Worm (Caenorhabditis elegans) whole organism, young adult: ENCODE data around the gene tag-280.

Experiments
- B0035.1 ChIP-seq: sonication (generic microtip); optimal IDR thresholded peaks from 2 replicates; lab custom pipeline; 2016; ENCODE audit warnings: missing genetic modification characterization, mild to moderate bottlenecking, missing compliant biosample characterization, missing genotype, missing genetic modification reagents
- C17E4.6 ChIP-seq: fragments of 200-800 bp; sonication (Bioruptor generic); IDR thresholded peaks from 2 replicates; pipeline ENCODE4 v1.3.6; 2022; ENCODE audit warnings: missing genetic modification reagents, missing genetic modification characterization, missing compliant biosample characterization
- F22D6.2 ChIP-seq: sonication (generic microtip); optimal IDR thresholded peaks from 2 replicates; lab custom pipeline; 2016; ENCODE audit warnings: mild to moderate bottlenecking, missing genetic modification characterization, missing compliant biosample characterization
- F33H1.4 ChIP-seq: fragments of 200-800 bp; sonication (Bioruptor generic); IDR thresholded peaks from 2 replicates; pipeline ENCODE4 v1.3.6; 2022; ENCODE audit warnings: missing genetic modification reagents, missing genetic modification characterization, missing compliant biosample characterization
- F37B4.10 ChIP-seq: fragments of 200-800 bp; sonication (Bioruptor generic); IDR thresholded peaks from 2 replicates; pipeline ENCODE4 v1.3.6; 2022; ENCODE audit warnings: missing genetic modification characterization, missing compliant biosample characterization
- F52B5.7 ChIP-seq: sonication (generic microtip); optimal IDR thresholded peaks from 2 replicates; lab custom pipeline; 2016; ENCODE audit warnings: mild to moderate bottlenecking, missing genetic modification characterization, missing compliant biosample characterization
- K11D2.4 ChIP-seq: fragments of 200-800 bp; sonication (Bioruptor generic); IDR thresholded peaks from 2 replicates; pipeline ENCODE4 v1.3.6; 2022; ENCODE audit warnings: missing genetic modification reagents, missing genetic modification characterization, missing compliant biosample characterization
- Y67H2A.10 ChIP-seq: fragments of 200-800 bp; sonication (Bioruptor generic); conservative IDR thresholded peaks from 2 replicates; pipeline ENCODE4 v1.3.6; 2022; ENCODE audit warnings: missing genetic modification reagents, missing genetic modification characterization, missing compliant biosample characterization
- Y79H2A.3 ChIP-seq: fragments of 200-800 bp; sonication (Bioruptor generic); conservative IDR thresholded peaks from 2 replicates; pipeline ENCODE4 v1.3.6; 2022; ENCODE audit warnings: missing genetic modification reagents, missing genetic modification characterization, missing compliant biosample characterization
- aptf-2 ChIP-seq: fragments of 200-800 bp; sonication (Bioruptor generic); conservative IDR thresholded peaks from 2 replicates; pipeline ENCODE4 v1.3.6; 2022; ENCODE audit warnings: missing genetic modification reagents, missing genetic modification characterization, missing compliant biosample characterization
- attf-3 ChIP-seq: fragments of 200-800 bp; sonication (Bioruptor generic); conservative IDR thresholded peaks from 2 replicates; pipeline ENCODE4 v1.3.6; 2022; ENCODE audit warnings: missing genetic modification reagents, missing genetic modification characterization, missing compliant biosample characterization
- attf-5 ChIP-seq: fragments of 200-800 bp; sonication (Bioruptor generic); optimal IDR thresholded peaks from 2 replicates; lab custom pipeline; 2018; ENCODE audit warnings: mild to moderate bottlenecking, missing genetic modification characterization, missing compliant biosample characterization
- attf-6 ChIP-seq: fragments of 200-800 bp; sonication (Bioruptor generic); IDR thresholded peaks from 2 replicates; pipeline ENCODE4 v1.3.6; 2022; ENCODE audit warnings: missing genetic modification reagents, missing genetic modification characterization, missing compliant biosample characterization
- bed-1 ChIP-seq: fragments of 200-800 bp; sonication (Bioruptor generic); IDR thresholded peaks from 2 replicates; pipeline ENCODE4 v1.3.6; 2022; ENCODE audit warnings: missing genetic modification reagents, missing genetic modification characterization, missing compliant biosample characterization
- ccch-3 ChIP-seq: fragments of 200-800 bp; sonication (Bioruptor generic); optimal IDR thresholded peaks from 2 replicates; lab custom pipeline; 2018; ENCODE audit warnings: mild to moderate bottlenecking, missing genetic modification characterization, missing compliant biosample characterization
- cebp-1 ChIP-seq, 2 experiments: fragments of 200-800 bp in 1 of 2; sonication (Bioruptor generic) in 1 of 2; sonication (generic microtip) in 1 of 2; IDR thresholded peaks in 1 of 2; optimal IDR thresholded peaks in 1 of 2; 2 replicates each; pipeline versions ENCODE4 v1.3.6 to Lab custom; 2017 to 2022; ENCODE audit warnings: missing compliant biosample characterization in 2 of 2, missing genetic modification characterization in 2 of 2, mild to moderate bottlenecking in 1 of 2, missing genetic modification reagents in 1 of 2, moderate library complexity in 1 of 2
- chd-7 ChIP-seq: sonication (generic microtip); optimal IDR thresholded peaks from 2 replicates; lab custom pipeline; 2016; ENCODE audit warnings: mild to moderate bottlenecking, missing genetic modification characterization, moderate library complexity, missing compliant biosample characterization
- dox-1 ChIP-seq: fragments of 200-800 bp; sonication (Bioruptor generic); IDR thresholded peaks from 2 replicates; pipeline ENCODE4 v1.3.6; 2022; ENCODE audit warnings: missing genetic modification reagents, missing genetic modification characterization, missing compliant biosample characterization
- hlh-26 ChIP-seq: fragments of 200-800 bp; sonication (Bioruptor generic); conservative IDR thresholded peaks from 2 replicates; pipeline ENCODE4 v1.3.6; 2022; ENCODE audit warnings: missing genetic modification reagents, missing genetic modification characterization, missing compliant biosample characterization
- let-526 ChIP-seq: fragments of 200-800 bp; sonication (Bioruptor generic); IDR thresholded peaks from 2 replicates; pipeline ENCODE4 v1.3.6; 2022; ENCODE audit warnings: missing genetic modification reagents, missing genetic modification characterization, missing compliant biosample characterization
- lin-40 ChIP-seq: sonication (generic microtip); optimal IDR thresholded peaks from 2 replicates; lab custom pipeline; 2016; ENCODE audit warnings: missing genetic modification characterization, mild to moderate bottlenecking, missing compliant biosample characterization, missing genotype, missing genetic modification reagents
- lsl-1 ChIP-seq: fragments of 200-800 bp; sonication (Bioruptor generic); optimal IDR thresholded peaks from 2 replicates; lab custom pipeline; 2018; ENCODE audit warnings: mild to moderate bottlenecking, missing genetic modification characterization, moderate library complexity, missing compliant biosample characterization
- madf-6 ChIP-seq: fragments of 200-800 bp; sonication (Bioruptor generic); IDR thresholded peaks from 2 replicates; pipeline ENCODE4 v1.3.6; 2022; ENCODE audit warnings: missing genetic modification reagents, missing genetic modification characterization, missing compliant biosample characterization
- nhr-179 ChIP-seq: sonication (generic microtip); optimal IDR thresholded peaks from 2 replicates; lab custom pipeline; 2016; ENCODE audit warnings: mild to moderate bottlenecking, missing genetic modification characterization, missing compliant biosample characterization
- nhr-80 ChIP-seq: sonication (generic microtip); optimal IDR thresholded peaks from 2 replicates; lab custom pipeline; 2016; ENCODE audit warnings: missing genetic modification characterization, missing compliant biosample characterization
- rec-8 ChIP-seq, 2 experiments: sonication (generic microtip); optimal IDR thresholded peaks; 2 replicates each; lab custom pipeline; 2016; ENCODE audit warnings: mild to moderate bottlenecking in 2 of 2, missing genetic modification characterization in 2 of 2, missing genetic modification reagents in 2 of 2, missing genotype in 2 of 2, missing biosample characterization in 1 of 2, missing compliant biosample characterization in 1 of 2, moderate library complexity in 1 of 2
- repo-1 ChIP-seq: sonication (generic microtip); optimal IDR thresholded peaks from 2 replicates; lab custom pipeline; 2017; ENCODE audit warnings: mild to moderate bottlenecking, missing genetic modification characterization, missing compliant biosample characterization
- rpc-1 ChIP-seq, 2 experiments: fragments of 150-350 bp in 1 of 2; sonication (generic microtip) in 1 of 2; optimal IDR thresholded peaks; 2 replicates each; lab custom pipeline; 2014 to 2018; ENCODE audit warnings: missing biosample characterization in 1 of 2, missing genetic modification characterization in 1 of 2, missing genetic modification reagents in 1 of 2, missing genotype in 1 of 2
- snpc-1.1 ChIP-seq: sonication (generic microtip); optimal IDR thresholded peaks from 2 replicates; lab custom pipeline; 2017; ENCODE audit warnings: missing genetic modification characterization, mild to moderate bottlenecking, missing compliant biosample characterization, antibody characterized with exemption, moderate library complexity, missing genotype, missing genetic modification reagents; ENCODE audit not compliant: insufficient read depth
- tlf-1 ChIP-seq: fragments of 200-800 bp; sonication (Bioruptor generic); optimal IDR thresholded peaks from 2 replicates; lab custom pipeline; 2018; ENCODE audit warnings: mild to moderate bottlenecking, missing genetic modification characterization, missing compliant biosample characterization
- unc-62 ChIP-seq: fragments of 150-350 bp; optimal IDR thresholded peaks from 2 replicates; lab custom pipeline; 2014; ENCODE audit warnings: missing biosample characterization, missing genetic modification reagents, missing genetic modification characterization
- xnd-1 ChIP-seq: sonication (generic microtip); optimal IDR thresholded peaks from 2 replicates; lab custom pipeline; 2016; ENCODE audit warnings: missing genotype, missing genetic modification reagents, missing genetic modification characterization, missing compliant biosample characterization
- zim-3 ChIP-seq: sonication (generic microtip); optimal IDR thresholded peaks from 2 replicates; lab custom pipeline; 2017; ENCODE audit warnings: mild to moderate bottlenecking, missing genetic modification characterization, moderate library complexity, missing compliant biosample characterization
- ztf-22 ChIP-seq: fragments of 200-800 bp; sonication (Bioruptor generic); optimal IDR thresholded peaks from 2 replicates; lab custom pipeline; 2018; ENCODE audit warnings: mild to moderate bottlenecking, missing genetic modification characterization, moderate library complexity, missing compliant biosample characterization
- ztf-26 ChIP-seq: sonication (generic microtip); optimal IDR thresholded peaks from 2 replicates; lab custom pipeline; 2017; ENCODE audit warnings: missing genetic modification characterization, missing compliant biosample characterization
- ztf-3 ChIP-seq: fragments of 200-800 bp; sonication (Bioruptor generic); optimal IDR thresholded peaks from 2 replicates; lab custom pipeline; 2018; ENCODE audit warnings: mild to moderate bottlenecking, missing genetic modification characterization, missing compliant biosample characterization

Gene tag-280

ce11 chrII:12460602-12461453 lies at the start of gene tag-280:
Gene tag-280, plus strand, starts transcription at chrII:12460652.
- TF ChIP-seq let-526 (GFP tag; lab: Robert Waterston, UW): no peak
- TF ChIP-seq F33H1.4 (GFP tag; lab: Robert Waterston, UW): peak; percentile 66
- peak; percentile 61; the same call in 1 of the 2 replicates for TF ChIP-seq madf-6
- peak; percentile 36 for TF ChIP-seq xnd-1 (tag; lab: Kevin White, UChicago)
- peak; percentile 75 for TF ChIP-seq lsl-1
- no peak for TF ChIP-seq tlf-1 (GFP tag; lab: Kevin White, UChicago)

- TF ChIP-seq attf-5 (no peak), nhr-179 (tag; lab: Kevin White, UChicago) (no peak), ccch-3 (GFP tag; lab: Kevin White, UChicago) (no peak), ztf-22 (GFP tag; lab: Kevin White, UChicago) (no peak), unc-62 (no peak), cebp-1 (GFP tag; IDR thresholded peaks at IDR 0.05; lab: Robert Waterston, UW) (no peak), cebp-1 (tag; optimal IDR thresholded peaks at IDR 0.05; lab: Kevin White, UChicago) (no peak)
Measured at ce11 chrII:12412417-12412816, 48.0 kb upstream of the tag-280 start, which contains the start of gene Y57A10C.1. Gene Y57A10C.1, minus strand, starts transcription at chrII:12412517.

DNA sequence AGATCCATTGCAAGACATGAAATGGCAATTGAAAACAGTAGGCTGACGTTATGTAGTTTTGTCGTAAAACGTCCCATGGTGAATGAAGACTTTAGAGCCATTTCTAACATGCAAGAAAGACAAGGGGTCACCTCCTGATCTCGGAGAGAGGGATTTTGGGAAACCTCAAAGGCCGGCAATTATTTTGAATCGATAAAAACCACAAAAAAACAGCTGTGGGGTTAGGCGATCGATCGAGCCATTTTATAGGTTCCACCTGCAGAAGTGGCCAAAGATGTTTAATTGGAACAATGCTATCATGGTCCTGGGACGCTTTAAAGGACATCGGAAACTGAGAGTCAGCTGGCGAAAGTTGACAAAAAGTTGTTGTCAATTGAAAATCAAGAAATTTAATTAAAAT lies 45.6 kb upstream of the tag-280 start, which contains the start of gene Y57A10C.11:
Gene Y57A10C.11, minus strand, starts transcription at position 101 of the 400 bp plus-strand sequence.
- no peak for TF ChIP-seq let-526 (GFP tag; lab: Robert Waterston, UW)
- no peak for TF ChIP-seq Y67H2A.10 (GFP tag; lab: Robert Waterston, UW)
- TF ChIP-seq attf-6 (GFP tag; lab: Robert Waterston, UW): no peak
- no peak for TF ChIP-seq F52B5.7 (tag; lab: Kevin White, UChicago)
- TF ChIP-seq hlh-26: no peak
- TF ChIP-seq zim-3 (tag; lab: Kevin White, UChicago): no peak
- TF ChIP-seq ztf-3: no peak
- no peak for TF ChIP-seq ccch-3 (GFP tag; lab: Kevin White, UChicago)
- no peak for TF ChIP-seq Y79H2A.3 (GFP tag; lab: Robert Waterston, UW)
- TF ChIP-seq F37B4.10 (GFP tag; lab: Robert Waterston, UW): no peak
- TF ChIP-seq chd-7 (tag; lab: Kevin White, UChicago): no peak
- no peak for TF ChIP-seq B0035.1 (tag; lab: Kevin White, UChicago)
- TF ChIP-seq lsl-1: no peak
- TF ChIP-seq ztf-26 (tag; lab: Kevin White, UChicago): no peak
- no peak for TF ChIP-seq repo-1 (tag; lab: Kevin White, UChicago)
- TF ChIP-seq F22D6.2: no peak
- no peak for TF ChIP-seq snpc-1.1 (tag; lab: Kevin White, UChicago)
- no peak for TF ChIP-seq lin-40 (tag; lab: Kevin White, UChicago)
- no peak for TF ChIP-seq dox-1 (GFP tag; lab: Robert Waterston, UW)

- no peak for TF ChIP-seq aptf-2 (GFP tag; lab: Robert Waterston, UW)
- no peak for TF ChIP-seq ztf-26 (tag; lab: Kevin White, UChicago)
- TF ChIP-seq bed-1: no peak
- no peak for TF ChIP-seq K11D2.4
- no peak for TF ChIP-seq attf-6 (GFP tag; lab: Robert Waterston, UW)
- no peak for TF ChIP-seq C17E4.6 (GFP tag; lab: Robert Waterston, UW)
- TF ChIP-seq nhr-80 (tag; lab: Kevin White, UChicago): no peak
- no peak for TF ChIP-seq rpc-1 (optimal IDR thresholded peaks at IDR 0.05; lab: Kevin White, UChicago)
- TF ChIP-seq rpc-1 (tag; optimal IDR thresholded peaks at IDR 0.05; lab: Kevin White, UChicago): no peak
- TF ChIP-seq rec-8 (tag; optimal IDR thresholded peaks at IDR 0.05; lab: Kevin White, UChicago): no peak
- no peak for TF ChIP-seq attf-3 (GFP tag; lab: Robert Waterston, UW)
Measured at ce11 chrII:12417514-12417913, 42.9 kb upstream of the tag-280 start, which contains the start of gene sre-27. Gene sre-27, minus strand, starts transcription at chrII:12417614.
